Worm (Caenorhabditis elegans) whole organism, L2 larva: ENCODE results near the gene cup-5.
"Not testable (repeated sequence)": the region's sequence is repeated elsewhere in the genome, so short reads cannot be mapped to it uniquely, and the experiment has no call there.

ENCODE experiments used
- C34F6.9 ChIP-seq: fragments of 150-350 bp; optimal IDR thresholded peaks from 2 replicates; lab custom pipeline; 2014; ENCODE audit warnings: missing biosample characterization, missing genetic modification characterization
- F13H6.1 ChIP-seq: sonication (generic microtip); optimal IDR thresholded peaks from 2 replicates; lab custom pipeline; 2016; ENCODE audit warnings: missing genetic modification characterization, missing compliant biosample characterization
- R02D3.7 ChIP-seq: fragments of 150-350 bp; optimal IDR thresholded peaks from 2 replicates; lab custom pipeline; 2014; ENCODE audit warnings: missing biosample characterization, missing genetic modification characterization
- Y55F3AM.14 ChIP-seq: fragments of 200-800 bp; sonication (Bioruptor generic); optimal IDR thresholded peaks from 2 replicates; lab custom pipeline; 2018; ENCODE audit warnings: mild to moderate bottlenecking, missing genetic modification characterization, missing compliant biosample characterization
- ZK546.5 ChIP-seq: sonication (generic microtip); optimal IDR thresholded peaks from 2 replicates; lab custom pipeline; 2017; ENCODE audit warnings: missing biosample characterization, missing genetic modification characterization
- alr-1 ChIP-seq: fragments of 150-350 bp; optimal IDR thresholded peaks from 2 replicates; lab custom pipeline; 2014; ENCODE audit warnings: missing biosample characterization, missing genetic modification characterization
- aly-2 ChIP-seq: fragments of 150-350 bp; optimal IDR thresholded peaks from 2 replicates; lab custom pipeline; 2014; ENCODE audit warnings: missing biosample characterization, missing genetic modification characterization
- ama-1 ChIP-seq: fragments of 150-350 bp; optimal IDR thresholded peaks from 2 replicates; lab custom pipeline; 2018; ENCODE audit warnings: inconsistent platforms
- blmp-1 ChIP-seq: sonication (generic microtip); optimal IDR thresholded peaks from 2 replicates; lab custom pipeline; 2017; ENCODE audit warnings: missing genetic modification characterization, mild to moderate bottlenecking, missing compliant biosample characterization, antibody characterized with exemption, moderate library complexity; ENCODE audit not compliant: insufficient read depth
- ceh-16 ChIP-seq: fragments of 150-350 bp; optimal IDR thresholded peaks from 2 replicates; lab custom pipeline; 2014; ENCODE audit warnings: missing biosample characterization, missing genetic modification characterization
- ceh-82 ChIP-seq: fragments of 150-350 bp; optimal IDR thresholded peaks from 2 replicates; lab custom pipeline; 2014; ENCODE audit warnings: missing biosample characterization, missing genetic modification characterization
- crh-2 ChIP-seq: sonication (generic microtip); optimal IDR thresholded peaks from 2 replicates; lab custom pipeline; 2017; ENCODE audit warnings: missing biosample characterization, missing genetic modification characterization
- dmd-4 ChIP-seq: sonication (generic microtip); optimal IDR thresholded peaks from 2 replicates; lab custom pipeline; 2017; ENCODE audit warnings: missing biosample characterization, missing genetic modification characterization
- egl-27 ChIP-seq: sonication (generic microtip); optimal IDR thresholded peaks from 3 replicates; lab custom pipeline; 2017; ENCODE audit warnings: missing biosample characterization, missing genetic modification reagents, missing genetic modification characterization
- elt-1 ChIP-seq: fragments of 150-350 bp; optimal IDR thresholded peaks from 2 replicates; lab custom pipeline; 2014; ENCODE audit warnings: missing biosample characterization, missing genetic modification characterization
- elt-3 ChIP-seq: sonication (generic microtip); optimal IDR thresholded peaks from 2 replicates; lab custom pipeline; 2017; ENCODE audit warnings: missing biosample characterization, missing genetic modification characterization
- lin-11 ChIP-seq: fragments of 150-350 bp; sonication (generic microtip); optimal IDR thresholded peaks from 2 replicates; lab custom pipeline; 2014; ENCODE audit warnings: missing biosample characterization, missing genetic modification characterization, inconsistent platforms, mixed read lengths
- lin-13 ChIP-seq: fragments of 150-350 bp; optimal IDR thresholded peaks from 2 replicates; lab custom pipeline; 2014; ENCODE audit warnings: missing biosample characterization, missing genetic modification reagents, missing genetic modification characterization
- mab-5 ChIP-seq: fragments of 150-350 bp; optimal IDR thresholded peaks from 2 replicates; lab custom pipeline; 2014; ENCODE audit warnings: missing biosample characterization, missing genetic modification characterization
- mbf-1 ChIP-seq: sonication (generic microtip); optimal IDR thresholded peaks from 2 replicates; lab custom pipeline; 2017; ENCODE audit warnings: missing biosample characterization, missing genetic modification characterization
- mdl-1 ChIP-seq, 2 experiments: fragments of 150-350 bp in 1 of 2; sonication (generic microtip) in 1 of 2; optimal IDR thresholded peaks; 2 replicates each; lab custom pipeline; 2017; ENCODE audit warnings: missing biosample characterization in 2 of 2, missing genetic modification characterization in 2 of 2
- nhr-10 ChIP-seq: sonication (generic microtip); optimal IDR thresholded peaks from 2 replicates; lab custom pipeline; 2017; ENCODE audit warnings: missing biosample characterization, missing genetic modification characterization
- nhr-11 ChIP-seq: fragments of 150-350 bp; optimal IDR thresholded peaks from 2 replicates; lab custom pipeline; 2014; ENCODE audit warnings: missing biosample characterization, missing genetic modification characterization
- nhr-12 ChIP-seq: fragments of 150-350 bp; optimal IDR thresholded peaks from 2 replicates; lab custom pipeline; 2014; ENCODE audit warnings: missing biosample characterization, missing genetic modification characterization
- nhr-129 ChIP-seq: fragments of 150-350 bp; optimal IDR thresholded peaks from 2 replicates; lab custom pipeline; 2014; ENCODE audit warnings: missing biosample characterization, missing genetic modification characterization
- nhr-23 ChIP-seq: fragments of 150-350 bp; optimal IDR thresholded peaks from 2 replicates; lab custom pipeline; 2014; ENCODE audit warnings: missing biosample characterization, missing genetic modification reagents, missing genetic modification characterization
- nhr-237 ChIP-seq: fragments of 150-350 bp; optimal IDR thresholded peaks from 2 replicates; lab custom pipeline; 2014; ENCODE audit warnings: missing biosample characterization, missing genetic modification characterization
- nhr-25 ChIP-seq: fragments of 150-350 bp; sonication (generic microtip); optimal IDR thresholded peaks from 3 replicates; lab custom pipeline; 2014; ENCODE audit warnings: missing biosample characterization, missing genetic modification characterization
- nhr-6 ChIP-seq: fragments of 150-350 bp; optimal IDR thresholded peaks from 2 replicates; lab custom pipeline; 2014; ENCODE audit warnings: missing biosample characterization, missing genetic modification characterization
- nhr-77 ChIP-seq: fragments of 150-350 bp; optimal IDR thresholded peaks from 2 replicates; lab custom pipeline; 2014; ENCODE audit warnings: missing biosample characterization, missing genetic modification characterization
- peb-1 ChIP-seq: fragments of 150-350 bp; optimal IDR thresholded peaks from 2 replicates; lab custom pipeline; 2014; ENCODE audit warnings: missing biosample characterization, missing genetic modification characterization
- sem-4 ChIP-seq: fragments of 150-350 bp; optimal IDR thresholded peaks from 2 replicates; lab custom pipeline; 2014; ENCODE audit warnings: missing biosample characterization, missing genetic modification reagents, missing genetic modification characterization
- sma-9 ChIP-seq, 2 experiments: fragments of 150-350 bp in 1 of 2; sonication (generic microtip) in 1 of 2; optimal IDR thresholded peaks; 2 replicates each; lab custom pipeline; 2014 to 2016; ENCODE audit warnings: missing genetic modification characterization in 2 of 2, mild to moderate bottlenecking in 1 of 2, missing biosample characterization in 1 of 2, missing compliant biosample characterization in 1 of 2, missing genetic modification reagents in 1 of 2, moderate library complexity in 1 of 2
- unc-55 ChIP-seq: fragments of 150-350 bp; sonication (generic microtip); optimal IDR thresholded peaks from 3 replicates; lab custom pipeline; 2014; ENCODE audit warnings: missing biosample characterization, missing genetic modification reagents, missing genetic modification characterization
- unc-62 ChIP-seq: fragments of 150-350 bp; optimal IDR thresholded peaks from 2 replicates; lab custom pipeline; 2014; ENCODE audit warnings: missing biosample characterization, missing genetic modification reagents, missing genetic modification characterization
- ztf-1 ChIP-seq: fragments of 200-800 bp; sonication (Bioruptor generic); conservative IDR thresholded peaks from 2 replicates; pipeline ENCODE4 v1.3.6; 2022; ENCODE audit warnings: missing genetic modification characterization, missing compliant biosample characterization
- ztf-11 ChIP-seq: sonication (generic microtip); optimal IDR thresholded peaks from 2 replicates; lab custom pipeline; 2017; ENCODE audit warnings: missing biosample characterization, missing genetic modification characterization

Gene cup-5

ce11 chrIII:7588214-7588613, 4.2 kb downstream of the cup-5 start, which contains the start of gene R13A5.15:
R13A5.15 (minus strand) TSS chrIII:7588314.
- TF ChIP-seq Y55F3AM.14 (no peak), crh-2 (no peak), ZK546.5 (tag; lab: Kevin White, UChicago) (no peak), sem-4 (tag; lab: Kevin White, UChicago) (no peak), dmd-4 (tag; lab: Kevin White, UChicago) (no peak), egl-27 (no peak), nhr-23 (tag; lab: Kevin White, UChicago) (no peak), mdl-1 (tag; optimal IDR thresholded peaks at IDR 0.05; lab: Kevin White, UChicago) (no peak), C34F6.9 (tag; lab: Kevin White, UChicago) (no peak), alr-1 (tag; lab: Kevin White, UChicago) (no peak), lin-11 (tag; lab: Kevin White, UChicago) (no peak), nhr-77 (tag; lab: Kevin White, UChicago) (no peak), blmp-1 (no peak), nhr-10 (no peak), lin-13 (GFP tag; lab: Kevin White, UChicago) (no peak), nhr-237 (no peak)

- TF ChIP-seq unc-55 (GFP tag; lab: Kevin White, UChicago) (no peak), mbf-1 (tag; lab: Kevin White, UChicago) (no peak), ceh-16 (tag; lab: Kevin White, UChicago) (no peak), nhr-237 (no peak), ama-1 (lab: Kevin White, UChicago) (no peak), lin-11 (tag; lab: Kevin White, UChicago) (no peak), nhr-12 (tag; lab: Kevin White, UChicago) (no peak), egl-27 (no peak), elt-3 (tag; lab: Kevin White, UChicago) (no peak), peb-1 (tag; lab: Kevin White, UChicago) (no peak)
- TF ChIP-seq, all 48 proteins: peak for 0
These were observed 9.4 kb downstream of the cup-5 start, which contains the start of gene R13A5.11 for ce11 chrIII:7593285-7593928. R13A5.11 (minus strand) TSS chrIII:7593335.

- not testable (repeated sequence) for TF ChIP-seq nhr-10; crh-2; aly-2 (tag; lab: Kevin White, UChicago)
These were observed 10.5 kb downstream of the cup-5 start, which contains the start of gene Y80D4G.2 for ce11 chrIII:7594482-7594881. Y80D4G.2 (minus strand) TSS chrIII:7594582.

ce11 chrIII:7608223-7608622, 24.2 kb downstream of the cup-5 start, which contains the start of gene T04A6.3:
T04A6.3 (minus strand) TSS chrIII:7608323.
- TF ChIP-seq nhr-11 (tag; lab: Kevin White, UChicago) (no peak), aly-2 (tag; lab: Kevin White, UChicago) (no peak), sma-9 (GFP tag; optimal IDR thresholded peaks at IDR 0.05; lab: Kevin White, UChicago) (no peak), sma-9 (tag; optimal IDR thresholded peaks at IDR 0.05; lab: Kevin White, UChicago) (no peak), lin-13 (GFP tag; lab: Kevin White, UChicago) (no peak)

- TF ChIP-seq ceh-82 (tag; lab: Kevin White, UChicago) (no peak), unc-62 (no peak), nhr-6 (tag; lab: Kevin White, UChicago) (no peak), ceh-16 (tag; lab: Kevin White, UChicago) (no peak)
- TF ChIP-seq, all 48 proteins: peak for 0
These were observed 25.2 kb downstream of the cup-5 start, which contains the start of gene nsph-4.3 for ce11 chrIII:7609168-7609567. nsph-4.3 (minus strand) TSS chrIII:7609268.

- TF ChIP-seq nhr-23 (tag; lab: Kevin White, UChicago) = no peak
- TF ChIP-seq nhr-12 (tag; lab: Kevin White, UChicago) = no peak
- no peak for TF ChIP-seq elt-1 (tag; lab: Kevin White, UChicago)
- TF ChIP-seq ztf-11 (tag; lab: Kevin White, UChicago) = no peak
- TF ChIP-seq nhr-6 (tag; lab: Kevin White, UChicago) = no peak
- no peak for TF ChIP-seq egl-27
- TF ChIP-seq crh-2 = no peak
- TF ChIP-seq mab-5 (tag; lab: Kevin White, UChicago) = no peak
- no peak for TF ChIP-seq nhr-237
- TF ChIP-seq aly-2 (tag; lab: Kevin White, UChicago) = no peak
- no peak for TF ChIP-seq F13H6.1 (tag; lab: Kevin White, UChicago)
- TF ChIP-seq mbf-1 (tag; lab: Kevin White, UChicago) = no peak
- no peak for TF ChIP-seq nhr-129 (tag; lab: Kevin White, UChicago)
- no peak for TF ChIP-seq ztf-1 (GFP tag; lab: Robert Waterston, UW)
- TF ChIP-seq nhr-11 (tag; lab: Kevin White, UChicago) = no peak
- no peak for TF ChIP-seq peb-1 (tag; lab: Kevin White, UChicago)
- no peak for TF ChIP-seq R02D3.7 (tag; lab: Kevin White, UChicago)
- no peak for TF ChIP-seq nhr-25 (tag; lab: Kevin White, UChicago)
- TF ChIP-seq Y55F3AM.14 = no peak
- no peak for TF ChIP-seq alr-1 (tag; lab: Kevin White, UChicago)
These were observed 30.5 kb downstream of the cup-5 start, which contains the start of gene T04A6.2 for ce11 chrIII:7614530-7614929. T04A6.2 (plus strand) TSS chrIII:7614830.
